Worm (Caenorhabditis elegans): Measurements from ENCODE around the gene asps-1.

DNA sequence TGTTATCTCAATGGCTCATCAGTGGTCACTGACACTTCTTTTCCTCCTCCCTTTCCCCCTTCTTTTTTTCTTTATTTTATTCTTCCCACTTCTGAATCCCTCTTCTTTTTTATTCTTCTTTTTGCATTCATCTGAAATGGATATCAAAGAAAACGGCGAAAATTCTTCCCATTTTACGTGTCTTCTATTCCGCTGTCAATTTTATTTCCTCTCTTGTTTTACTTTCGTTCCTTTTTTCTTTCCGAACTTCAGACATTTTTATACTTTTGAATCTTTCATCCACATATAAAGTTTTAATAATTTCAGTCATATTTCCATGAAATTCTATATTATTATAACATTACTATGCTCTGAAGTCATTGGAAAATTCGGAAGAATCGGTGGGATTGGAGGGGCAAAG is 29.9 kb downstream of the asps-1 start, which contains the start of gene B0024.3:
- no peak for TF ChIP-seq cog-1 (tag; optimal IDR thresholded peaks at IDR 0.05)
- TF ChIP-seq flt-1 (GFP tag; IDR thresholded peaks at IDR 0.05) = no peak
- no peak for TF ChIP-seq klf-2 (GFP tag; conservative IDR thresholded peaks at IDR 0.05)

Measured in whole organism, midembryonic.